Worm (Caenorhabditis elegans): Measurements from ENCODE around the gene fipr-29.

fipr-29 gene

DNA sequence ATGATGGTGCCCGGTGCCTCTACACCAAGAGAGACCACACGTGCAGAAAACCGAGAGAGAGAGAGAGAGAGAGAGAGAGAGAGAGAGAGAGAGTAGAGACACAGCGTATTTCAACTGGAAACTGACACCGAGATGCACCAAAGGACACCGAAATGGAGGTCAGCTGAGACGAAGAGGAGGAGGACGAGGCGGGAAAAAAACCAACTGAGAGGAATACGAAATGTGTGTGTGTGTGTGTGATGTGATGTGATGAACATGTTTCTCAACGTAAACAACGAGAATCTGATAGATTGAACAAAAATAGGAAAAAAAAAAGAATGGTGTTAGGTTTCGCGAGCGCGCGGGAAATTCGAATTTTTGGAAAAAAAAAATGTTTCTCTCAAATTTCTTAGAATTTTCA, 22.8 kb downstream of the fipr-29 start (continued):
- TF ChIP-seq nhr-12 (tag; optimal IDR thresholded peaks at IDR 0.05): no peak
- TF ChIP-seq daf-12 (tag; optimal IDR thresholded peaks at IDR 0.05): no peak
- TF ChIP-seq ztf-4 (tag; optimal IDR thresholded peaks at IDR 0.05): no peak

DNA sequence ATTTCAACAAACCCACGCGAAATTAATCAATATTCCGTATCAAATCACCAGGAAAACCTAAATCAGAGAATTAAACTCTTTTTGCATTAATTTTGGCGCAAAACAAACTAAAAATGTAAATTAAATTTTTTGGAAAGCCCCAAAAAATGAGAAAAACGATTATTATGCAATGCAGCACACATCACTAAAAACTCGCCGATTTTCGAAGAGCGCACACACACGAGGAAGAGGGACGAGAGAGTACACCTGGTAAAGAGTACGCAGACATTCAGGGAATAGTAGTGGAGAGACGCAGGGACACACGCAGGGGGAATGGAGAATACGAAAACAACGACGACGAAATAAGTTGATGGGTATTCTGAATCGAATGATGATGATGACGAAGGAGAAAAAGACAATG, 24.2 kb downstream of the fipr-29 start:
- TF ChIP-seq skn-1 (tag; optimal IDR thresholded peaks at IDR 0.05): peak; percentile 63
- TF ChIP-seq snpc-4 (tag; optimal IDR thresholded peaks at IDR 0.05): peak; percentile 39
- no peak for TF ChIP-seq aly-2 (tag; optimal IDR thresholded peaks at IDR 0.05)
- TF ChIP-seq hmg-11 (tag; optimal IDR thresholded peaks at IDR 0.05): peak; percentile 86
- no peak for TF ChIP-seq ztf-4 (tag; optimal IDR thresholded peaks at IDR 0.05)
- TF ChIP-seq ZK546.5 (tag; optimal IDR thresholded peaks at IDR 0.05): no peak
- peak; percentile 40 for TF ChIP-seq elt-2 (tag; optimal IDR thresholded peaks at IDR 0.05)
- TF ChIP-seq elt-1 (tag; optimal IDR thresholded peaks at IDR 0.05): peak; percentile 10
- TF ChIP-seq pha-4 (tag; optimal IDR thresholded peaks at IDR 0.05): peak; percentile 53
- peak; percentile 11 for TF ChIP-seq egl-5 (tag; optimal IDR thresholded peaks at IDR 0.05)
- peak; percentile 87 for TF ChIP-seq nfya-1 (tag; optimal IDR thresholded peaks at IDR 0.05; ENCODE audit: insufficient read depth)
- TF ChIP-seq nhr-43 (tag; optimal IDR thresholded peaks at IDR 0.05; ENCODE audit: poor library complexity, severe bottlenecking): peak; percentile 9
- peak; percentile 85 for TF ChIP-seq lin-39 (tag; optimal IDR thresholded peaks at IDR 0.05)
- peak; percentile 52 for TF ChIP-seq lin-15B (tag; optimal IDR thresholded peaks at IDR 0.05)
- peak; percentile 27 for TF ChIP-seq fkh-10 (GFP tag; optimal IDR thresholded peaks at IDR 0.05)
- peak; percentile 82 for TF ChIP-seq mdl-1 (tag; optimal IDR thresholded peaks at IDR 0.05)
- TF ChIP-seq nhr-25 (tag; optimal IDR thresholded peaks at IDR 0.05): peak; percentile 68
- TF ChIP-seq ceh-9 (tag; optimal IDR thresholded peaks at IDR 0.05): no peak

- peak; percentile 67 for TF ChIP-seq elt-2 (tag; optimal IDR thresholded peaks at IDR 0.05)
- peak; percentile 11 for TF ChIP-seq nfya-1 (tag; optimal IDR thresholded peaks at IDR 0.05; ENCODE audit: insufficient read depth)
- no peak for TF ChIP-seq nhr-11 (tag; optimal IDR thresholded peaks at IDR 0.05)
- peak; percentile 32 for TF ChIP-seq pha-4 (tag; optimal IDR thresholded peaks at IDR 0.05)
- no peak for TF ChIP-seq R02D3.7 (tag; optimal IDR thresholded peaks at IDR 0.05)
These were observed 25.7 kb downstream of the fipr-29 start for ce11 chrIII:3034458-3034857.

DNA sequence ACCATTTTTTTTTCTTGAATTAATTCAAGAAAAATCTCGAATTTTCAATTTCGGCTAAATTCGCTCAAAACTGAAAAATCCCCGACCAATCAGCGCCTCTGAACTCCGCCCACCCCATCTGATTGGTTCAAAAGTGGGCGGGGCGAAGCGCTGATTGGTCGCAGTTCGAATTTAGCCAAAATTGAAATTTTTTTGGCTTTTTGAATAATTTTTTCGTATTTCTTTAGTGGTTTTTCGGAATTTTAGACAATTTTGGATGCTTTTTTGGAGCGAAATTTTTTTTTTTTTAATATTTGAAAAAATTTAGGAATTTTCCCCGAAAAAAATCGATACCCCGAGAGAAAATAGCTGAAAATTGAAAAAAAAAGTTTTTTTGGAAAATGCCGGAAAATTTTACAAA, 26.2 kb downstream of the fipr-29 start:
- TF ChIP-seq ceh-16 (tag; optimal IDR thresholded peaks at IDR 0.05) (no peak), ama-1 (optimal IDR thresholded peaks at IDR 0.05) (no peak), jun-1 (tag; optimal IDR thresholded peaks at IDR 0.05) (no peak), nfya-1 (tag; optimal IDR thresholded peaks at IDR 0.05; ENCODE audit: insufficient read depth) (no peak), nhr-77 (tag; optimal IDR thresholded peaks at IDR 0.05) (no peak), nhr-23 (tag; optimal IDR thresholded peaks at IDR 0.05) (no peak)

ce11 chrIII:3033507-3033906, 26.7 kb downstream of the fipr-29 start:
- TF ChIP-seq nfya-1 (tag; optimal IDR thresholded peaks at IDR 0.05; ENCODE audit: insufficient read depth) (peak; percentile 70), mml-1 (tag; optimal IDR thresholded peaks at IDR 0.05) (no peak)

- TF ChIP-seq fkh-10 (GFP tag; optimal IDR thresholded peaks at IDR 0.05): no peak
- no peak for TF ChIP-seq unc-39 (tag; optimal IDR thresholded peaks at IDR 0.05)
- no peak for TF ChIP-seq R02D3.7 (tag; optimal IDR thresholded peaks at IDR 0.05)
- TF ChIP-seq ceh-16 (tag; optimal IDR thresholded peaks at IDR 0.05): no peak
- TF ChIP-seq skn-1 (tag; optimal IDR thresholded peaks at IDR 0.05): no peak
- no peak for TF ChIP-seq ceh-28 (tag; optimal IDR thresholded peaks at IDR 0.05)
- TF ChIP-seq nfya-1 (tag; optimal IDR thresholded peaks at IDR 0.05; ENCODE audit: insufficient read depth): peak; percentile 93
- no peak for TF ChIP-seq ceh-82 (tag; optimal IDR thresholded peaks at IDR 0.05)
- no peak for TF ChIP-seq ZK546.5 (tag; optimal IDR thresholded peaks at IDR 0.05)
- no peak for TF ChIP-seq nhr-23 (tag; optimal IDR thresholded peaks at IDR 0.05)
- TF ChIP-seq elt-1 (tag; optimal IDR thresholded peaks at IDR 0.05): no peak
- TF ChIP-seq sea-2 (GFP tag; optimal IDR thresholded peaks at IDR 0.05): no peak
- peak; percentile 49 for TF ChIP-seq lin-39 (tag; optimal IDR thresholded peaks at IDR 0.05)
- TF ChIP-seq daf-12 (tag; optimal IDR thresholded peaks at IDR 0.05): no peak
- TF ChIP-seq hmg-11 (tag; optimal IDR thresholded peaks at IDR 0.05): peak; percentile 38
- TF ChIP-seq egl-5 (tag; optimal IDR thresholded peaks at IDR 0.05): peak; percentile 48
- no peak for TF ChIP-seq nhr-25 (tag; optimal IDR thresholded peaks at IDR 0.05)
- no peak for TF ChIP-seq snpc-4 (tag; optimal IDR thresholded peaks at IDR 0.05)
- no peak for TF ChIP-seq nhr-11 (tag; optimal IDR thresholded peaks at IDR 0.05)
- TF ChIP-seq nhr-237 (tag; optimal IDR thresholded peaks at IDR 0.05): no peak
These were observed 29.0 kb downstream of the fipr-29 start for ce11 chrIII:3031017-3031756.
